Worm (Caenorhabditis elegans): ENCODE data around the gene Y105C5B.8.

ce11 chrIV:15949995-15950394 lies 23.3 kb upstream of the Y105C5B.8 start:
- TF ChIP-seq him-1 (tag; optimal IDR thresholded peaks at IDR 0.05) (no peak), W03F9.2 (tag; optimal IDR thresholded peaks at IDR 0.05) (no peak), dao-5 (tag; optimal IDR thresholded peaks at IDR 0.05) (no peak)
